Worm (Caenorhabditis elegans): ENCODE measurements around the gene lim-4.

Gene lim-4

ce11 chrX:3833964-3834840 lies 39.1 kb downstream of the lim-4 start:
- TF ChIP-seq ceh-9 (tag; optimal IDR thresholded peaks at IDR 0.05) (no peak), dmd-4 (tag; optimal IDR thresholded peaks at IDR 0.05; ENCODE audit: borderline replicate concordance) (no peak), K02D7.2 (tag; optimal IDR thresholded peaks at IDR 0.05) (no peak), sox-2 (GFP tag; IDR thresholded peaks at IDR 0.05) (no peak), dve-1 (tag; optimal IDR thresholded peaks at IDR 0.05) (peak; percentile 15), unc-86 (tag; optimal IDR thresholded peaks at IDR 0.05) (no peak), ceh-48 (tag; optimal IDR thresholded peaks at IDR 0.05) (no peak), ceh-24 (tag; optimal IDR thresholded peaks at IDR 0.05) (no peak)

DNA sequence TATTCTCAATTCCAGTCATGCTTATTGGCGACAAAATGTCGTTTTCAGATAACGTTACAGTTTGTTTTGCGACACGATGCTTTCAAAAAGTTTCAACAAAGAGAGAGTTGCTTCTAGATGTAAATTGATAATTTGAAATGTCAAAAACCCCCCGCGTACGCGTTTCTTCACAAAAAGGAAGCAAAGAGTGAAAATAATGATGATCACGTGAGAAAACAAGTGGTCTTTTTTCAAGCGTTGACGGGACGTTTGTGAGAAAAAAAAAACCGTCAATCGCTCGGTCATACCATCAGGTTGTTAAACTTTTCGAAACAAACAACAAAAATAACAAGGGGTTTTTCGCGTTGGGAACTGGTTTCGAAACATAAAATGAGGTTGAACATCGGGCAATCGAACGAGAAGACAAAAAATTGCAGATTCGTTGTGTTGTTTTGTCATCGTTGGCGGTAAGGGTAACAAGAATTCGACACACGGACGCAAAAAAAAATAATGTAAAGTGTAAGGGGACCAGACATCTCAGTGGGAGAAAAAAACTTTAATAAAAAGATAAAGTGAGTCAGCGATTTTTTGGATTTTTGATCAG lies 41.2 kb downstream of the lim-4 start:
- TF ChIP-seq ceh-24 (tag; optimal IDR thresholded peaks at IDR 0.05): no peak
- TF ChIP-seq sdc-2 (tag; optimal IDR thresholded peaks at IDR 0.05): no peak
- TF ChIP-seq gmeb-2 (tag; optimal IDR thresholded peaks at IDR 0.05): no peak
- TF ChIP-seq mec-3 (tag; optimal IDR thresholded peaks at IDR 0.05; ENCODE audit: borderline replicate concordance): no peak
- no peak for TF ChIP-seq nfya-1 (tag; optimal IDR thresholded peaks at IDR 0.05)
- TF ChIP-seq ref-2 (tag; optimal IDR thresholded peaks at IDR 0.05): no peak
- no peak for TF ChIP-seq fkh-10 (GFP tag; optimal IDR thresholded peaks at IDR 0.05)
- TF ChIP-seq ceh-18 (tag; optimal IDR thresholded peaks at IDR 0.05): no peak
- no peak for TF ChIP-seq ceh-22 (tag; optimal IDR thresholded peaks at IDR 0.05)

- TF ChIP-seq ceh-22 (tag; optimal IDR thresholded peaks at IDR 0.05) (no peak), pag-3 (tag; optimal IDR thresholded peaks at IDR 0.05; ENCODE audit: borderline replicate concordance) (no peak), ceh-45 (GFP tag; IDR thresholded peaks at IDR 0.05) (no peak), sdc-2 (tag; optimal IDR thresholded peaks at IDR 0.05) (no peak), sox-2 (GFP tag; IDR thresholded peaks at IDR 0.05) (no peak), rnt-1 (tag; optimal IDR thresholded peaks at IDR 0.05) (no peak)
These were observed 42.5 kb downstream of the lim-4 start for ce11 chrX:3830872-3831271.

- TF ChIP-seq elt-2 (tag; optimal IDR thresholded peaks at IDR 0.05) (peak; percentile 55), elt-4 (tag; optimal IDR thresholded peaks at IDR 0.05) (no peak)
These were observed 43.7 kb downstream of the lim-4 start for ce11 chrX:3829605-3830004.

ce11 chrX:3828598-3829204 lies 44.6 kb downstream of the lim-4 start:
- TF ChIP-seq ceh-31 (tag; optimal IDR thresholded peaks at IDR 0.05): no peak
- no peak for TF ChIP-seq ahr-1 (tag; optimal IDR thresholded peaks at IDR 0.05)
- TF ChIP-seq ceh-18 (tag; optimal IDR thresholded peaks at IDR 0.05): no peak
- no peak for TF ChIP-seq sox-4 (tag; optimal IDR thresholded peaks at IDR 0.05)
- no peak for TF ChIP-seq T23F11.4 (GFP tag; optimal IDR thresholded peaks at IDR 0.05)
- no peak for TF ChIP-seq C38D4.7 (GFP tag; optimal IDR thresholded peaks at IDR 0.05)
- no peak for TF ChIP-seq C08G9.2 (tag; optimal IDR thresholded peaks at IDR 0.05)
- no peak for TF ChIP-seq mec-3 (tag; optimal IDR thresholded peaks at IDR 0.05; ENCODE audit: borderline replicate concordance)
- TF ChIP-seq pqm-1 (tag; optimal IDR thresholded peaks at IDR 0.05): no peak
- no peak for TF ChIP-seq ceh-30 (tag; optimal IDR thresholded peaks at IDR 0.05)
- TF ChIP-seq ceh-22 (tag; optimal IDR thresholded peaks at IDR 0.05): no peak
- TF ChIP-seq unc-3 (GFP tag; conservative IDR thresholded peaks at IDR 0.05): no peak
- no peak for TF ChIP-seq unc-3 (tag; optimal IDR thresholded peaks at IDR 0.05)
- no peak for TF ChIP-seq odd-2 (tag; optimal IDR thresholded peaks at IDR 0.05)
